Worm (Caenorhabditis elegans) whole organism, L2 larva: ENCODE results near the gene R05G9.3.

Experiments
- mbf-1 ChIP-seq: sonication (generic microtip); optimal IDR thresholded peaks from 2 replicates; lab custom pipeline; 2017; ENCODE audit warnings: missing biosample characterization, missing genetic modification characterization
- nhr-237 ChIP-seq: fragments of 150-350 bp; optimal IDR thresholded peaks from 2 replicates; lab custom pipeline; 2014; ENCODE audit warnings: missing biosample characterization, missing genetic modification characterization
- unc-55 ChIP-seq: fragments of 150-350 bp; sonication (generic microtip); optimal IDR thresholded peaks from 3 replicates; lab custom pipeline; 2014; ENCODE audit warnings: missing biosample characterization, missing genetic modification reagents, missing genetic modification characterization

ce11 chrII:6498609-6499008 is 2.7 kb downstream of the R05G9.3 start:
- no peak for TF ChIP-seq nhr-237 (tag; lab: Kevin White, UChicago)
- TF ChIP-seq unc-55 = no peak
- no peak for TF ChIP-seq mbf-1
